Fruit fly (Drosophila melanogaster) whole organism, embryonic: Measurements from ENCODE around the gene CG8034.

Experiments
- Atf3 ChIP-seq: fragments of 200-800 bp; sonication (Bioruptor generic); optimal IDR thresholded peaks from 3 replicates; lab custom pipeline; 2016; ENCODE audit warnings: missing biosample characterization, missing genetic modification characterization
- CG10147 ChIP-seq: fragments of 200-800 bp; sonication (Bioruptor generic); optimal IDR thresholded peaks from 2 replicates; lab custom pipeline; 2019; ENCODE audit warnings: missing biosample characterization, mild to moderate bottlenecking, missing genetic modification characterization, moderate library complexity
- CG10431 ChIP-seq: fragments of 200-800 bp; sonication (Bioruptor generic); optimal IDR thresholded peaks from 3 replicates; lab custom pipeline; 2018; ENCODE audit warnings: missing biosample characterization, mild to moderate bottlenecking, missing genetic modification characterization
- CG11560 ChIP-seq: fragments of 200-800 bp; sonication (Bioruptor generic); IDR thresholded peaks from 3 replicates; pipeline ENCODE4 v1.3.6; 2022; ENCODE audit warnings: missing biosample characterization, missing genetic modification characterization
- CG12104 ChIP-seq: fragments of 200-800 bp; sonication (Bioruptor generic); optimal IDR thresholded peaks from 3 replicates; lab custom pipeline; 2016; ENCODE audit warnings: missing biosample characterization, missing genetic modification characterization
- CG13894 ChIP-seq: fragments of 200-800 bp; sonication (Bioruptor generic); optimal IDR thresholded peaks from 3 replicates; lab custom pipeline; 2018; ENCODE audit warnings: missing biosample characterization, mild to moderate bottlenecking, missing genetic modification characterization, moderate library complexity
- CG17612 ChIP-seq: fragments of 200-800 bp; sonication (Bioruptor generic); IDR thresholded peaks from 2 replicates; pipeline ENCODE4 v1.3.6; 2022; ENCODE audit warnings: missing biosample characterization, missing genetic modification characterization
- CG2202 ChIP-seq: fragments of 200-800 bp; sonication (Bioruptor generic); optimal IDR thresholded peaks from 2 replicates; lab custom pipeline; 2018; ENCODE audit warnings: missing biosample characterization, mild to moderate bottlenecking, missing genetic modification characterization
- CG31441 ChIP-seq: fragments of 200-800 bp; sonication (Bioruptor generic); IDR thresholded peaks from 2 replicates; pipeline ENCODE4 v1.3.6; 2022; ENCODE audit warnings: missing biosample characterization, missing genetic modification characterization
- CG33213 ChIP-seq: fragments of 200-800 bp; sonication (Bioruptor generic); optimal IDR thresholded peaks from 3 replicates; lab custom pipeline; 2016; ENCODE audit warnings: missing biosample characterization, missing genetic modification characterization
- CG4282 ChIP-seq: fragments of 200-800 bp; sonication (Bioruptor generic); optimal IDR thresholded peaks from 2 replicates; lab custom pipeline; 2016; ENCODE audit warnings: missing biosample characterization, missing genetic modification characterization
- CG4617 ChIP-seq: fragments of 200-800 bp; sonication (Bioruptor generic); optimal IDR thresholded peaks from 3 replicates; lab custom pipeline; 2016; ENCODE audit warnings: missing biosample characterization, missing genetic modification characterization, borderline replicate concordance
- CG4730 ChIP-seq: fragments of 200-800 bp; sonication (Bioruptor generic); IDR thresholded peaks from 2 replicates; pipeline ENCODE4 v1.3.6; 2022; ENCODE audit warnings: missing biosample characterization, missing genetic modification characterization
- CG4854 ChIP-seq: fragments of 200-800 bp; sonication (Bioruptor generic); optimal IDR thresholded peaks from 2 replicates; lab custom pipeline; 2016; ENCODE audit warnings: missing biosample characterization, missing genetic modification characterization, inconsistent platforms
- CG6791 ChIP-seq: fragments of 200-800 bp; sonication (Bioruptor generic); IDR thresholded peaks from 3 replicates; pipeline ENCODE4 v1.3.6; 2022; ENCODE audit warnings: missing biosample characterization, missing genetic modification characterization; ENCODE audit not compliant: partially characterized antibody
- CG7357 ChIP-seq: fragments of 200-800 bp; sonication (Bioruptor generic); IDR thresholded peaks from 3 replicates; pipeline ENCODE4 v1.3.6; 2022; ENCODE audit warnings: missing biosample characterization, missing genetic modification characterization
- CG8290 ChIP-seq, 3 experiments: fragments of 200-800 bp; sonication (Bioruptor generic); optimal IDR thresholded peaks; 2 replicates each; lab custom pipeline; 2016 to 2019; ENCODE audit warnings: missing biosample characterization in 3 of 3, missing genetic modification characterization in 3 of 3, mild to moderate bottlenecking in 2 of 3, moderate library complexity in 1 of 3
- Chrac-16 ChIP-seq: fragments of 200-800 bp; sonication (Bioruptor generic); optimal IDR thresholded peaks from 3 replicates; lab custom pipeline; 2016; ENCODE audit warnings: missing biosample characterization, missing genetic modification characterization
- CkIIα-i1 ChIP-seq: fragments of 200-800 bp; sonication (Bioruptor generic); IDR thresholded peaks from 2 replicates; pipeline ENCODE4 v1.3.6; 2022; ENCODE audit warnings: missing biosample characterization, missing genetic modification characterization
- Dad ChIP-seq: fragments of 200-800 bp; sonication (Bioruptor generic); optimal IDR thresholded peaks from 3 replicates; lab custom pipeline; 2016; ENCODE audit warnings: missing biosample characterization, missing genetic modification characterization
- Dbx ChIP-seq: fragments of 200-800 bp; sonication (Bioruptor generic); IDR thresholded peaks from 3 replicates; pipeline ENCODE4 v1.3.6; 2022; ENCODE audit warnings: missing biosample characterization, missing genetic modification characterization
- Deaf1 ChIP-seq: fragments of 200-800 bp; optimal IDR thresholded peaks from 3 replicates; lab custom pipeline; 2019; ENCODE audit warnings: missing biosample characterization, mild to moderate bottlenecking, missing genetic modification characterization, moderate library complexity
- Dref ChIP-seq: fragments of 200-800 bp; sonication (Bioruptor generic); IDR thresholded peaks from 2 replicates; pipeline ENCODE4 v1.3.6; 2022; ENCODE audit warnings: missing biosample characterization, missing genetic modification characterization
- Eip74EF ChIP-seq, 2 experiments: fragments of 200-800 bp in 1 of 2; fragments of >200 bp in 1 of 2; sonication (Bioruptor generic) in 1 of 2; optimal IDR thresholded peaks; 2 replicates each; lab custom pipeline; 2017 to 2019; ENCODE audit warnings: missing biosample characterization in 2 of 2, missing genetic modification characterization in 2 of 2, mild to moderate bottlenecking in 1 of 2, moderate library complexity in 1 of 2
- GATAe ChIP-seq: fragments of 200-800 bp; sonication (Bioruptor generic); conservative IDR thresholded peaks from 2 replicates; pipeline ENCODE4 v1.3.6; 2022; ENCODE audit warnings: missing biosample characterization, missing genetic modification characterization
- H2.0 ChIP-seq: fragments of 200-800 bp; sonication (Bioruptor generic); IDR thresholded peaks from 2 replicates; pipeline ENCODE4 v1.3.6; 2022; ENCODE audit warnings: missing biosample characterization, missing genetic modification characterization
- HmgZ ChIP-seq: fragments of 200-800 bp; sonication (Bioruptor generic); optimal IDR thresholded peaks from 2 replicates; lab custom pipeline; 2018; ENCODE audit warnings: missing biosample characterization, mild to moderate bottlenecking, missing genetic modification characterization
- Oaz ChIP-seq: fragments of 200-800 bp; sonication (Bioruptor generic); IDR thresholded peaks from 2 replicates; pipeline ENCODE4 v1.3.6; 2022; ENCODE audit warnings: missing biosample characterization, missing genetic modification characterization
- Opbp ChIP-seq: fragments of 200-800 bp; sonication (Bioruptor generic); IDR thresholded peaks from 3 replicates; pipeline ENCODE4 v1.3.6; 2022; ENCODE audit warnings: missing biosample characterization, missing genetic modification characterization; ENCODE audit not compliant: partially characterized antibody
- Pdp1 ChIP-seq, 2 experiments: fragments of 200-800 bp; sonication (Bioruptor generic); optimal IDR thresholded peaks; 3 replicates each; lab custom pipeline; 2016; ENCODE audit warnings: missing biosample characterization in 2 of 2, missing genetic modification characterization in 2 of 2, mild to moderate bottlenecking in 1 of 2, moderate library complexity in 1 of 2
- Rfx ChIP-seq: fragments of 200-800 bp; sonication (Bioruptor generic); IDR thresholded peaks from 2 replicates; pipeline ENCODE4 v1.3.6; 2022; ENCODE audit warnings: missing biosample characterization, missing genetic modification characterization
- ara ChIP-seq: fragments of 200-800 bp; sonication (Bioruptor generic); IDR thresholded peaks from 2 replicates; pipeline ENCODE4 v1.3.6; 2022; ENCODE audit warnings: missing biosample characterization, missing genetic modification characterization
- btn ChIP-seq: fragments of 200-800 bp; sonication (Bioruptor generic); optimal IDR thresholded peaks from 2 replicates; lab custom pipeline; 2016; ENCODE audit warnings: missing biosample characterization, missing genetic modification characterization
- caup ChIP-seq: fragments of 200-800 bp; sonication (Bioruptor generic); optimal IDR thresholded peaks from 3 replicates; lab custom pipeline; 2017; ENCODE audit warnings: missing biosample characterization, mild to moderate bottlenecking, missing genetic modification characterization, moderate library complexity; ENCODE audit not compliant: severe bottlenecking
- chinmo ChIP-seq: fragments of 200-800 bp; sonication (Bioruptor generic); IDR thresholded peaks from 4 replicates; pipeline ENCODE4 v1.3.6; 2022; ENCODE audit warnings: missing biosample characterization, missing genetic modification characterization; ENCODE audit not compliant: partially characterized antibody
- corto ChIP-seq: fragments of 200-800 bp; sonication (Bioruptor generic); optimal IDR thresholded peaks from 2 replicates; lab custom pipeline; 2016; ENCODE audit warnings: missing biosample characterization, mild to moderate bottlenecking, missing genetic modification characterization, moderate library complexity
- cwo ChIP-seq: fragments of 200-800 bp; sonication (Bioruptor generic); optimal IDR thresholded peaks from 3 replicates; lab custom pipeline; 2017; ENCODE audit warnings: missing biosample characterization, missing genetic modification characterization, mild to moderate bottlenecking, moderate library complexity, missing genetic modification reagents
- insv ChIP-seq, 2 experiments: fragments of 200-800 bp; sonication (Bioruptor generic); optimal IDR thresholded peaks; 3 replicates each; lab custom pipeline; 2016 to 2018; ENCODE audit warnings: missing biosample characterization in 2 of 2, missing genetic modification characterization in 2 of 2
- lilli ChIP-seq: fragments of 200-800 bp; sonication (Bioruptor generic); optimal IDR thresholded peaks from 3 replicates; lab custom pipeline; 2016; ENCODE audit warnings: missing biosample characterization, missing genetic modification characterization
- luna ChIP-seq: fragments of 200-800 bp; sonication (Bioruptor generic); optimal IDR thresholded peaks from 2 replicates; lab custom pipeline; 2016; ENCODE audit warnings: missing biosample characterization, missing genetic modification characterization
- mirr ChIP-seq: fragments of 200-800 bp; sonication (Bioruptor generic); optimal IDR thresholded peaks from 3 replicates; lab custom pipeline; 2018; ENCODE audit warnings: missing biosample characterization, mild to moderate bottlenecking, missing genetic modification characterization
- onecut ChIP-seq: fragments of 200-800 bp; sonication (Bioruptor generic); IDR thresholded peaks from 2 replicates; pipeline ENCODE4 v1.3.6; 2022; ENCODE audit warnings: missing biosample characterization, missing genetic modification characterization
- pb ChIP-seq: fragments of 200-800 bp; sonication (Bioruptor generic); optimal IDR thresholded peaks from 3 replicates; lab custom pipeline; 2016; ENCODE audit warnings: missing biosample characterization, missing genetic modification characterization
- pros ChIP-seq: fragments of 200-800 bp; sonication (Bioruptor generic); optimal IDR thresholded peaks from 3 replicates; lab custom pipeline; 2019; ENCODE audit warnings: missing biosample characterization, mild to moderate bottlenecking, missing genetic modification characterization, moderate library complexity
- repo ChIP-seq: fragments of 200-800 bp; sonication (Bioruptor generic); optimal IDR thresholded peaks from 2 replicates; lab custom pipeline; 2016; ENCODE audit warnings: missing biosample characterization, missing genetic modification characterization
- sens-2 ChIP-seq: fragments of 200-800 bp; sonication (Bioruptor generic); IDR thresholded peaks from 2 replicates; pipeline ENCODE4 v1.3.6; 2022; ENCODE audit warnings: missing biosample characterization, missing genetic modification characterization
- tio ChIP-seq: fragments of 200-800 bp; sonication (Bioruptor generic); optimal IDR thresholded peaks from 2 replicates; lab custom pipeline; 2017; ENCODE audit warnings: missing biosample characterization, missing genetic modification characterization, inconsistent platforms
- unpg ChIP-seq: fragments of 200-800 bp; sonication (Bioruptor generic); optimal IDR thresholded peaks from 3 replicates; lab custom pipeline; 2018; ENCODE audit warnings: missing biosample characterization, mild to moderate bottlenecking, missing genetic modification characterization, moderate library complexity
- vvl ChIP-seq: fragments of 200-800 bp; sonication (Bioruptor generic); IDR thresholded peaks from 2 replicates; pipeline ENCODE4 v1.3.6; 2022; ENCODE audit warnings: missing biosample characterization, missing genetic modification characterization

Gene CG8034

dm6 chrX:19315421-19316260 lies 17.7 kb upstream of the CG8034 start (continued):
- TF ChIP-seq chinmo (0 out of 4 replicates have a peak, but pooled peaks have one; percentile 47), CG10147 (GFP tag; lab: Kevin White, UChicago) (no peak), Dad (no peak), CG11560 (tag; lab: Robert Waterston, UW) (no peak), GATAe (GFP tag; lab: Robert Waterston, UW) (no peak), Opbp (GFP tag; lab: Robert Waterston, UW) (no peak), pb (GFP tag; lab: Kevin White, UChicago) (no peak), onecut (GFP tag; lab: Robert Waterston, UW) (peak; percentile 62), tio (no peak), CG8290 (GFP tag; optimal IDR thresholded peaks at IDR 0.05; lab: Kevin White, UChicago) (peak; percentile 87), CG8290 (tag; optimal IDR thresholded peaks at IDR 0.05; lab: Kevin White, UChicago) (peak; percentile 69 to 85), Eip74EF (GFP tag; optimal IDR thresholded peaks at IDR 0.05; lab: Kevin White, UChicago) (no peak), corto (GFP tag; lab: Kevin White, UChicago) (peak; percentile 40), CG12104 (GFP tag; lab: Kevin White, UChicago) (no peak), cwo (GFP tag; lab: Kevin White, UChicago) (no peak), lilli (GFP tag; lab: Kevin White, UChicago) (no peak), unpg (GFP tag; lab: Kevin White, UChicago) (no peak), CG17612 (GFP tag; lab: Robert Waterston, UW) (peak; percentile 96), luna (GFP tag; lab: Kevin White, UChicago) (no peak), CG2202 (tag; lab: Kevin White, UChicago) (no peak), Oaz (GFP tag; lab: Robert Waterston, UW) (no peak), ara (GFP tag; lab: Robert Waterston, UW) (no peak), CG7357 (GFP tag; lab: Robert Waterston, UW) (no peak), CG4617 (no peak), Chrac-16 (GFP tag; lab: Kevin White, UChicago) (no peak), HmgZ (tag; lab: Kevin White, UChicago) (peak; percentile 1), insv (GFP tag; optimal IDR thresholded peaks at IDR 0.05; lab: Kevin White, UChicago) (no peak), Dbx (GFP tag; lab: Robert Waterston, UW) (no peak), CkIIα-i1 (no peak), Dref (no peak), CG10431 (GFP tag; lab: Kevin White, UChicago) (no peak), repo (no peak), CG13894 (tag; lab: Kevin White, UChicago) (peak; percentile 98), sens-2 (GFP tag; lab: Robert Waterston, UW) (no peak), CG4730 (no peak), Deaf1 (tag; lab: Kevin White, UChicago) (peak; percentile 62), CG31441 (GFP tag; lab: Robert Waterston, UW) (no peak), pros (GFP tag; lab: Kevin White, UChicago) (no peak), Pdp1 (GFP tag; optimal IDR thresholded peaks at IDR 0.05; lab: Kevin White, UChicago) (no peak), caup (GFP tag; lab: Kevin White, UChicago) (no peak), H2.0 (GFP tag; lab: Robert Waterston, UW) (no peak), CG4282 (GFP tag; lab: Kevin White, UChicago) (no peak), CG33213 (no peak), Atf3 (GFP tag; lab: Kevin White, UChicago) (no peak), mirr (GFP tag; lab: Kevin White, UChicago) (peak; percentile 35), CG4854 (GFP tag; lab: Kevin White, UChicago) (no peak), btn (GFP tag; lab: Kevin White, UChicago) (no peak), Rfx (GFP tag; lab: Robert Waterston, UW) (no peak), CG6791 (GFP tag; lab: Robert Waterston, UW) (0 out of 3 replicates have a peak, but pooled peaks have one; percentile 41), vvl (GFP tag; lab: Robert Waterston, UW) (no peak)
